Worm (Caenorhabditis elegans): Measurements from ENCODE around the gene Y46E12A.2.

Y46E12A.2 gene

ce11 chrIII:1804477-1804876 is 45.7 kb downstream of the Y46E12A.2 start:
- TF ChIP-seq nhr-237 (tag; optimal IDR thresholded peaks at IDR 0.05) (no peak), alr-1 (tag; optimal IDR thresholded peaks at IDR 0.05) (no peak), unc-39 (tag; optimal IDR thresholded peaks at IDR 0.05) (no peak), elt-3 (tag; optimal IDR thresholded peaks at IDR 0.05) (no peak), ztf-1 (GFP tag; conservative IDR thresholded peaks at IDR 0.05) (no peak), egl-27 (tag; optimal IDR thresholded peaks at IDR 0.05) (no peak), nhr-23 (tag; optimal IDR thresholded peaks at IDR 0.05) (no peak), R02D3.7 (tag; optimal IDR thresholded peaks at IDR 0.05) (no peak), lin-11 (tag; optimal IDR thresholded peaks at IDR 0.05) (no peak), nhr-25 (tag; optimal IDR thresholded peaks at IDR 0.05) (no peak), sma-9 (GFP tag; optimal IDR thresholded peaks at IDR 0.05) (no peak), sma-9 (tag; optimal IDR thresholded peaks at IDR 0.05) (no peak)

ce11 chrIII:1805415-1806008 is 46.8 kb downstream of the Y46E12A.2 start:
- no peak for TF ChIP-seq nhr-12 (tag; optimal IDR thresholded peaks at IDR 0.05)
- TF ChIP-seq zag-1 (tag; optimal IDR thresholded peaks at IDR 0.05): peak; percentile 9

ce11 chrIII:1806183-1806798 is 47.6 kb downstream of the Y46E12A.2 start:
- no peak for TF ChIP-seq mdl-1 (tag; optimal IDR thresholded peaks at IDR 0.05)
- no peak for TF ChIP-seq nhr-21 (tag; optimal IDR thresholded peaks at IDR 0.05)
- no peak for TF ChIP-seq alr-1 (tag; optimal IDR thresholded peaks at IDR 0.05)
- no peak for TF ChIP-seq ztf-1 (GFP tag; conservative IDR thresholded peaks at IDR 0.05)
- no peak for TF ChIP-seq nhr-25 (tag; optimal IDR thresholded peaks at IDR 0.05)
- no peak for TF ChIP-seq lin-11 (tag; optimal IDR thresholded peaks at IDR 0.05)
- TF ChIP-seq aly-2 (tag; optimal IDR thresholded peaks at IDR 0.05): no peak
- no peak for TF ChIP-seq egl-27 (tag; optimal IDR thresholded peaks at IDR 0.05)
- no peak for TF ChIP-seq crh-2 (tag; optimal IDR thresholded peaks at IDR 0.05)
- TF ChIP-seq gmeb-1 (tag; optimal IDR thresholded peaks at IDR 0.05): no peak
- TF ChIP-seq snpc-4 (tag; optimal IDR thresholded peaks at IDR 0.05): no peak
- no peak for TF ChIP-seq sem-4 (tag; optimal IDR thresholded peaks at IDR 0.05)
- TF ChIP-seq ztf-11 (tag; optimal IDR thresholded peaks at IDR 0.05): no peak
- no peak for TF ChIP-seq nhr-11 (tag; optimal IDR thresholded peaks at IDR 0.05)
- TF ChIP-seq skn-1 (tag; optimal IDR thresholded peaks at IDR 0.05): no peak
- no peak for TF ChIP-seq ZK546.5 (tag; optimal IDR thresholded peaks at IDR 0.05)
- no peak for TF ChIP-seq lsy-2 (tag; optimal IDR thresholded peaks at IDR 0.05)

Measured in whole organism, L2 larva.